Worm (Caenorhabditis elegans): ENCODE data around the gene F59E11.7.

- no peak for TF ChIP-seq tbx-2 (tag; optimal IDR thresholded peaks at IDR 0.05)
- no peak for TF ChIP-seq ceh-45 (GFP tag; IDR thresholded peaks at IDR 0.05)
- TF ChIP-seq pha-2 (tag; optimal IDR thresholded peaks at IDR 0.05), result no peak
- TF ChIP-seq elt-2 (tag; optimal IDR thresholded peaks at IDR 0.05), result no peak
These were observed 43.2 kb downstream of the F59E11.7 start, which contains the start of gene C25E10.4 for ce11 chrV:9033267-9033666.
